Fruit fly (Drosophila melanogaster) whole organism, embryonic: ENCODE results near the gene Trm7-32.

Source experiments
- Atf-2 ChIP-seq: fragments of 200-800 bp; sonication (Bioruptor generic); optimal IDR thresholded peaks from 2 replicates; lab custom pipeline; 2016; ENCODE audit warnings: missing biosample characterization, missing genetic modification characterization
- BEAF-32 ChIP-seq: fragments of 200-800 bp; sonication (Bioruptor generic); optimal IDR thresholded peaks from 3 replicates; lab custom pipeline; 2017; ENCODE audit warnings: missing biosample characterization, missing genetic modification characterization, mild to moderate bottlenecking, moderate library complexity, missing genetic modification reagents
- Bdp1 ChIP-seq: fragments of 200-800 bp; sonication (Bioruptor generic); optimal IDR thresholded peaks from 3 replicates; lab custom pipeline; 2016; ENCODE audit warnings: missing biosample characterization, missing genetic modification characterization
- BtbVII ChIP-seq: fragments of 200-800 bp; sonication (Bioruptor generic); optimal IDR thresholded peaks from 3 replicates; lab custom pipeline; 2017; ENCODE audit warnings: missing biosample characterization, mild to moderate bottlenecking, missing genetic modification characterization
- CG10147 ChIP-seq: fragments of 200-800 bp; sonication (Bioruptor generic); optimal IDR thresholded peaks from 2 replicates; lab custom pipeline; 2019; ENCODE audit warnings: missing biosample characterization, mild to moderate bottlenecking, missing genetic modification characterization, moderate library complexity
- CG10462 ChIP-seq: fragments of 200-800 bp; sonication (Bioruptor generic); optimal IDR thresholded peaks from 2 replicates; lab custom pipeline; 2016; ENCODE audit warnings: missing biosample characterization, missing genetic modification characterization
- CG11696 ChIP-seq: fragments of 200-800 bp; sonication (Bioruptor generic); IDR thresholded peaks from 2 replicates; pipeline ENCODE4 v1.3.6; 2022; ENCODE audit warnings: missing biosample characterization, missing genetic modification characterization
- CG12155 ChIP-seq: fragments of 200-800 bp; sonication (Bioruptor generic); optimal IDR thresholded peaks from 3 replicates; lab custom pipeline; 2016; ENCODE audit warnings: missing biosample characterization, missing genetic modification characterization
- CG12391 ChIP-seq: fragments of 200-800 bp; sonication (Bioruptor generic); optimal IDR thresholded peaks from 3 replicates; lab custom pipeline; 2018; ENCODE audit warnings: missing biosample characterization, mild to moderate bottlenecking, missing genetic modification characterization, moderate library complexity
- CG15514 ChIP-seq: fragments of 200-800 bp; sonication (Bioruptor generic); optimal IDR thresholded peaks from 3 replicates; lab custom pipeline; 2017; ENCODE audit warnings: missing biosample characterization, missing genetic modification characterization, mild to moderate bottlenecking, moderate library complexity, missing genetic modification reagents
- CG1647 ChIP-seq: fragments of 200-800 bp; sonication (Bioruptor generic); optimal IDR thresholded peaks from 3 replicates; lab custom pipeline; 2016; ENCODE audit warnings: missing biosample characterization, missing genetic modification characterization
- CG17359 ChIP-seq: fragments of 200-800 bp; sonication (Bioruptor generic); optimal IDR thresholded peaks from 3 replicates; lab custom pipeline; 2018; ENCODE audit warnings: missing biosample characterization, mild to moderate bottlenecking, missing genetic modification characterization, moderate library complexity
- CG17385 ChIP-seq: fragments of 200-800 bp; sonication (Bioruptor generic); optimal IDR thresholded peaks from 3 replicates; lab custom pipeline; 2018; ENCODE audit warnings: missing biosample characterization, mild to moderate bottlenecking, missing genetic modification characterization
- CG18476 ChIP-seq: fragments of 200-800 bp; sonication (Bioruptor generic); optimal IDR thresholded peaks from 2 replicates; lab custom pipeline; 2016; ENCODE audit warnings: missing biosample characterization, mild to moderate bottlenecking, missing genetic modification characterization
- CG18599 ChIP-seq: fragments of 200-800 bp; sonication (Bioruptor generic); optimal IDR thresholded peaks from 3 replicates; lab custom pipeline; 2017; ENCODE audit warnings: missing biosample characterization, missing genetic modification characterization, mild to moderate bottlenecking, moderate library complexity, missing genetic modification reagents
- CG31224 ChIP-seq: fragments of 200-800 bp; sonication (Bioruptor generic); IDR thresholded peaks from 2 replicates; pipeline ENCODE4 v1.3.6; 2022; ENCODE audit warnings: missing biosample characterization, missing genetic modification characterization
- CG31388 ChIP-seq: fragments of 200-800 bp; sonication (Bioruptor generic); optimal IDR thresholded peaks from 2 replicates; lab custom pipeline; 2016; ENCODE audit warnings: missing biosample characterization, missing genetic modification characterization
- CG33557 ChIP-seq: fragments of 200-800 bp; sonication (Bioruptor generic); optimal IDR thresholded peaks from 2 replicates; lab custom pipeline; 2019; ENCODE audit warnings: missing biosample characterization, mild to moderate bottlenecking, missing genetic modification characterization, moderate library complexity
- CG34376 ChIP-seq: fragments of 200-800 bp; sonication (Bioruptor generic); optimal IDR thresholded peaks from 2 replicates; lab custom pipeline; 2018; ENCODE audit warnings: missing biosample characterization, mild to moderate bottlenecking, missing genetic modification characterization
- CG3995 ChIP-seq: fragments of 200-800 bp; sonication (Bioruptor generic); optimal IDR thresholded peaks from 3 replicates; lab custom pipeline; 2016; ENCODE audit warnings: missing biosample characterization, missing genetic modification characterization
- CG4404 ChIP-seq: fragments of 200-800 bp; sonication (Bioruptor generic); IDR thresholded peaks from 2 replicates; pipeline ENCODE4 v1.3.6; 2022; ENCODE audit warnings: missing biosample characterization, missing genetic modification characterization
- CG6654 ChIP-seq: fragments of 200-800 bp; sonication (Bioruptor generic); optimal IDR thresholded peaks from 2 replicates; lab custom pipeline; 2017; ENCODE audit warnings: missing biosample characterization, mild to moderate bottlenecking, missing genetic modification characterization
- CG8290 ChIP-seq, 3 experiments: fragments of 200-800 bp; sonication (Bioruptor generic); optimal IDR thresholded peaks; 2 replicates each; lab custom pipeline; 2016 to 2019; ENCODE audit warnings: missing biosample characterization in 3 of 3, missing genetic modification characterization in 3 of 3, mild to moderate bottlenecking in 2 of 3, moderate library complexity in 1 of 3
- CG9932 ChIP-seq: fragments of 200-800 bp; sonication (Bioruptor generic); IDR thresholded peaks from 2 replicates; pipeline ENCODE4 v1.3.6; 2022; ENCODE audit warnings: missing biosample characterization, missing genetic modification characterization
- Camta ChIP-seq: fragments of 200-800 bp; sonication (Bioruptor generic); optimal IDR thresholded peaks from 2 replicates; lab custom pipeline; 2016; ENCODE audit warnings: missing biosample characterization, missing genetic modification characterization
- Fer2 ChIP-seq: fragments of 200-800 bp; sonication (Bioruptor generic); optimal IDR thresholded peaks from 2 replicates; lab custom pipeline; 2018; ENCODE audit warnings: missing biosample characterization, mild to moderate bottlenecking, missing genetic modification characterization, moderate library complexity
- H15 ChIP-seq: fragments of 200-800 bp; sonication (Bioruptor generic); IDR thresholded peaks from 3 replicates; pipeline ENCODE4 v1.3.6; 2022; ENCODE audit warnings: missing biosample characterization, missing genetic modification characterization
- HLH54F ChIP-seq: fragments of 200-800 bp; sonication (Bioruptor generic); optimal IDR thresholded peaks from 3 replicates; lab custom pipeline; 2016; ENCODE audit warnings: missing biosample characterization, missing genetic modification characterization
- HLHmδ ChIP-seq: fragments of 200-800 bp; sonication (Bioruptor generic); optimal IDR thresholded peaks from 2 replicates; lab custom pipeline; 2018; ENCODE audit warnings: missing biosample characterization, mild to moderate bottlenecking, missing genetic modification characterization, moderate library complexity
- Hr39 ChIP-seq: fragments of >200 bp; optimal IDR thresholded peaks from 2 replicates; lab custom pipeline; 2017
- NfI ChIP-seq: fragments of 200-800 bp; sonication (Bioruptor generic); optimal IDR thresholded peaks from 3 replicates; lab custom pipeline; 2018; ENCODE audit warnings: missing biosample characterization, mild to moderate bottlenecking, missing genetic modification characterization, moderate library complexity
- Poxn ChIP-seq: fragments of 200-800 bp; sonication (Bioruptor generic); IDR thresholded peaks from 2 replicates; pipeline ENCODE4 v1.3.6; 2022; ENCODE audit warnings: missing biosample characterization, missing genetic modification characterization
- Ptx1 ChIP-seq: fragments of 200-800 bp; sonication (Bioruptor generic); IDR thresholded peaks from 2 replicates; pipeline ENCODE4 v1.3.6; 2022; ENCODE audit warnings: missing biosample characterization, missing genetic modification characterization
- Side ChIP-seq: fragments of 200-800 bp; sonication (Bioruptor generic); optimal IDR thresholded peaks from 2 replicates; lab custom pipeline; 2016; ENCODE audit warnings: missing biosample characterization, missing genetic modification characterization
- Six4 ChIP-seq: fragments of 200-800 bp; sonication (Bioruptor generic); optimal IDR thresholded peaks from 2 replicates; lab custom pipeline; 2016; ENCODE audit warnings: missing biosample characterization, missing genetic modification characterization
- TFAM ChIP-seq: fragments of 200-800 bp; sonication (Bioruptor generic); optimal IDR thresholded peaks from 2 replicates; lab custom pipeline; 2017; ENCODE audit warnings: missing biosample characterization, missing genetic modification characterization, inconsistent platforms
- Taf1 ChIP-seq: fragments of 200-800 bp; sonication (Bioruptor generic); IDR thresholded peaks from 2 replicates; pipeline ENCODE4 v1.3.6; 2022; ENCODE audit warnings: missing biosample characterization, missing genetic modification characterization
- Trl ChIP-seq, 3 experiments: fragments of >200 bp in 2 of 3; fragments of 200-800 bp in 1 of 3; sonication (Bioruptor generic) in 1 of 3; optimal IDR thresholded peaks; 2 replicates in 1 of 3; 3 replicates in 2 of 3; lab custom pipeline; 2016 to 2017; ENCODE audit warnings: missing biosample characterization in 1 of 3, missing genetic modification characterization in 1 of 3
- al ChIP-seq: fragments of 200-800 bp; sonication (Bioruptor generic); IDR thresholded peaks from 2 replicates; pipeline ENCODE4 v1.3.6; 2022; ENCODE audit warnings: missing biosample characterization, missing genetic modification characterization
- bab2 ChIP-seq: fragments of 200-800 bp; sonication (Bioruptor generic); optimal IDR thresholded peaks from 2 replicates; lab custom pipeline; 2016; ENCODE audit warnings: missing biosample characterization, missing genetic modification characterization
- chn ChIP-seq: fragments of 200-800 bp; sonication (Bioruptor generic); optimal IDR thresholded peaks from 2 replicates; lab custom pipeline; 2016; ENCODE audit warnings: missing biosample characterization, missing genetic modification characterization
- crc ChIP-seq: fragments of 200-800 bp; sonication (Bioruptor generic); optimal IDR thresholded peaks from 2 replicates; lab custom pipeline; 2016; ENCODE audit warnings: missing biosample characterization, missing genetic modification characterization
- crol ChIP-seq: fragments of 200-800 bp; sonication (Bioruptor generic); IDR thresholded peaks from 2 replicates; pipeline ENCODE4 v1.3.6; 2022; ENCODE audit warnings: missing biosample characterization, missing genetic modification characterization
- her ChIP-seq: fragments of 200-800 bp; sonication (Bioruptor generic); optimal IDR thresholded peaks from 2 replicates; lab custom pipeline; 2016; ENCODE audit warnings: missing biosample characterization, missing genetic modification characterization
- kay ChIP-seq: fragments of 200-800 bp; sonication (Bioruptor generic); optimal IDR thresholded peaks from 2 replicates; lab custom pipeline; 2016; ENCODE audit warnings: missing biosample characterization, missing genetic modification characterization
- repo ChIP-seq: fragments of 200-800 bp; sonication (Bioruptor generic); optimal IDR thresholded peaks from 2 replicates; lab custom pipeline; 2016; ENCODE audit warnings: missing biosample characterization, missing genetic modification characterization
- sens-2 ChIP-seq: fragments of 200-800 bp; sonication (Bioruptor generic); IDR thresholded peaks from 2 replicates; pipeline ENCODE4 v1.3.6; 2022; ENCODE audit warnings: missing biosample characterization, missing genetic modification characterization
- so ChIP-seq: fragments of 200-800 bp; sonication (Bioruptor generic); IDR thresholded peaks from 3 replicates; pipeline ENCODE4 v1.3.6; 2022; ENCODE audit warnings: missing biosample characterization, missing genetic modification characterization
- tio ChIP-seq: fragments of 200-800 bp; sonication (Bioruptor generic); optimal IDR thresholded peaks from 2 replicates; lab custom pipeline; 2017; ENCODE audit warnings: missing biosample characterization, missing genetic modification characterization, inconsistent platforms
- zfh1 ChIP-seq: fragments of 200-800 bp; sonication (Bioruptor generic); IDR thresholded peaks from 3 replicates; pipeline ENCODE4 v1.3.6; 2022; ENCODE audit warnings: missing biosample characterization, missing genetic modification characterization

Gene Trm7-32

dm6 chr3R:17053415-17054177 lies 13.1 kb downstream of the Trm7-32 start, which contains the start of gene Dad (continued):
- TF ChIP-seq CG8290 (GFP tag; optimal IDR thresholded peaks at IDR 0.05; lab: Kevin White, UChicago): no peak
- peak in 1 of 2 experiments; percentile 80 for TF ChIP-seq CG8290 (tag; optimal IDR thresholded peaks at IDR 0.05; lab: Kevin White, UChicago)
- TF ChIP-seq kay (GFP tag; lab: Kevin White, UChicago): no peak
- peak; percentile 99 to 100 for TF ChIP-seq Trl (optimal IDR thresholded peaks at IDR 0.05; lab: Kevin White, UChicago)
- peak; percentile 77 for TF ChIP-seq Trl (GFP tag; optimal IDR thresholded peaks at IDR 0.05; lab: Kevin White, UChicago)
- TF ChIP-seq bab2: no peak
- peak; percentile 32 for TF ChIP-seq CG17385
- TF ChIP-seq zfh1: 0 out of 3 replicates have a peak, but pooled peaks have one; percentile 23
- no peak for TF ChIP-seq sens-2 (GFP tag; lab: Robert Waterston, UW)
- TF ChIP-seq Atf-2 (GFP tag; lab: Kevin White, UChicago): no peak
- no peak for TF ChIP-seq CG11696 (GFP tag; lab: Robert Waterston, UW)
- TF ChIP-seq H15 (GFP tag; lab: Robert Waterston, UW): no peak
- TF ChIP-seq CG18476 (GFP tag; lab: Kevin White, UChicago): no peak
- TF ChIP-seq Camta (GFP tag; lab: Kevin White, UChicago): no peak
- TF ChIP-seq HLHmδ: peak; percentile 78
- peak; percentile 51 for TF ChIP-seq CG34376 (GFP tag; lab: Kevin White, UChicago)
- no peak for TF ChIP-seq CG6654 (GFP tag; lab: Kevin White, UChicago)
- TF ChIP-seq Six4 (GFP tag; lab: Kevin White, UChicago): no peak
- peak; percentile 20 for TF ChIP-seq CG17359 (tag; lab: Kevin White, UChicago)
- no peak for TF ChIP-seq CG4404 (GFP tag; lab: Robert Waterston, UW)
- no peak for TF ChIP-seq CG3995 (GFP tag; lab: Kevin White, UChicago)
- TF ChIP-seq crc: no peak
- no peak for TF ChIP-seq CG18599 (GFP tag; lab: Kevin White, UChicago)
- TF ChIP-seq tio (GFP tag; lab: Kevin White, UChicago): no peak
- no peak for TF ChIP-seq CG9932
- peak; percentile 5 for TF ChIP-seq CG10147 (GFP tag; lab: Kevin White, UChicago)
- TF ChIP-seq CG12391: no peak
- no peak for TF ChIP-seq Poxn
- TF ChIP-seq NfI (GFP tag; lab: Kevin White, UChicago): no peak
- TF ChIP-seq Ptx1: no peak
- no peak for TF ChIP-seq CG12155
- no peak for TF ChIP-seq repo (GFP tag; lab: Kevin White, UChicago)
- no peak for TF ChIP-seq CG33557 (GFP tag; lab: Kevin White, UChicago)
- TF ChIP-seq TFAM (GFP tag; lab: Kevin White, UChicago): no peak
- no peak for TF ChIP-seq Hr39
- 0 out of 3 replicates have a peak, but pooled peaks have one; percentile 13 for TF ChIP-seq so
- no peak for TF ChIP-seq chn (GFP tag; lab: Kevin White, UChicago)
- TF ChIP-seq BtbVII (GFP tag; lab: Kevin White, UChicago): peak; percentile 74
- no peak for TF ChIP-seq Fer2 (tag; lab: Kevin White, UChicago)
- no peak for TF ChIP-seq CG1647 (GFP tag; lab: Kevin White, UChicago)
- TF ChIP-seq crol (GFP tag; lab: Robert Waterston, UW): no peak; the same call in 1 of the 2 replicates
- TF ChIP-seq BEAF-32 (GFP tag; lab: Kevin White, UChicago): peak; percentile 1
- peak; percentile 24 for TF ChIP-seq CG15514
- TF ChIP-seq her: peak; percentile 24
- TF ChIP-seq al (GFP tag; lab: Robert Waterston, UW): no peak
- no peak for TF ChIP-seq Taf1 (GFP tag; lab: Robert Waterston, UW)
- TF ChIP-seq HLH54F (GFP tag; lab: Kevin White, UChicago): no peak
- TF ChIP-seq CG31224 (GFP tag; lab: Robert Waterston, UW): no peak
- peak; percentile 11 for TF ChIP-seq Side (GFP tag; lab: Kevin White, UChicago)
- no peak for TF ChIP-seq CG10462
- TF ChIP-seq CG31388 (GFP tag; lab: Kevin White, UChicago): no peak
- TF ChIP-seq Bdp1 (GFP tag; lab: Kevin White, UChicago): no peak
